Worm (Caenorhabditis elegans): ENCODE data around the gene F54D10.5.

F54D10.5 gene

DNA sequence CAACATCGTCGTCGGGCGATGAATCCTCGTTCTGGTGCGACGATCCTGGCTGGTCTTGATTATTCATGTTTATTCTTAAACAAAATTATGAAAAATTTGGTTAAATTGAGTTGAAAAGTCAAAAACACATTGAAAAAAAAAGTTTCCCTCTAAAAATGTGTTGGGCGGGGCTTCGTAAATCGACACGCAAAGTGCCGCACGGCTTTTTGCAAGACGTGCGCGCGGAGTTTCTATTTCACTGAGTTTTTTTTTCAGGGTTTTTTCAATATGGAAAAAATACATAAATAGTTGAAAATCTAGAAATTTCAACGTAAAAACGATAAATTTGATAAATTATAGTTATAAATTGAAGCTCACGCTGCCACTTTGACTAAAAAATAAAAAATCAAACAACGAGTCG, at the start of gene F54D10.5:
Gene F54D10.5, minus strand, starts transcription at position 74 of the 400 bp plus-strand sequence.
- TF ChIP-seq nfya-1 (tag; optimal IDR thresholded peaks at IDR 0.05) (peak; percentile 70), unc-42 (tag; optimal IDR thresholded peaks at IDR 0.05) (peak; percentile 6), ceh-18 (tag; optimal IDR thresholded peaks at IDR 0.05) (peak; percentile 32), elt-2 (tag; optimal IDR thresholded peaks at IDR 0.05) (peak; percentile 78), unc-86 (tag; optimal IDR thresholded peaks at IDR 0.05) (peak; percentile 45), tbx-2 (tag; optimal IDR thresholded peaks at IDR 0.05) (peak; percentile 74), K09A11.1 (tag; optimal IDR thresholded peaks at IDR 0.05; ENCODE audit: insufficient read depth) (peak; percentile 32), ttx-3 (tag; optimal IDR thresholded peaks at IDR 0.05) (peak; percentile 36), K02D7.2 (tag; optimal IDR thresholded peaks at IDR 0.05) (peak; percentile 45), rnt-1 (tag; optimal IDR thresholded peaks at IDR 0.05) (no peak), sox-2 (GFP tag; IDR thresholded peaks at IDR 0.05) (no peak), pax-1 (tag; optimal IDR thresholded peaks at IDR 0.05) (peak; percentile 30), dve-1 (tag; optimal IDR thresholded peaks at IDR 0.05) (no peak), ceh-31 (tag; optimal IDR thresholded peaks at IDR 0.05) (peak; percentile 53), sox-4 (tag; optimal IDR thresholded peaks at IDR 0.05) (peak; percentile 4), ama-1 (optimal IDR thresholded peaks at IDR 0.05) (no peak), fax-1 (tag; optimal IDR thresholded peaks at IDR 0.05) (no peak), elt-4 (tag; optimal IDR thresholded peaks at IDR 0.05) (no peak)

ce11 chrII:3852654-3853053, 44.7 kb upstream of the F54D10.5 start, which contains the start of gene nhr-257:
nhr-257 (plus strand) TSS chrII:3852954.
- no peak for TF ChIP-seq sox-2 (GFP tag; IDR thresholded peaks at IDR 0.05)
- TF ChIP-seq K02D7.2 (tag; optimal IDR thresholded peaks at IDR 0.05) = no peak
- no peak for TF ChIP-seq ceh-2 (tag; optimal IDR thresholded peaks at IDR 0.05)
- no peak for TF ChIP-seq ceh-24 (tag; optimal IDR thresholded peaks at IDR 0.05)
- TF ChIP-seq tbx-7 (tag; optimal IDR thresholded peaks at IDR 0.05) = no peak
- TF ChIP-seq ahr-1 (tag; optimal IDR thresholded peaks at IDR 0.05) = no peak
- TF ChIP-seq ceh-19 (GFP tag; optimal IDR thresholded peaks at IDR 0.05) = no peak
- TF ChIP-seq fkh-6 (tag; optimal IDR thresholded peaks at IDR 0.05) = no peak
- TF ChIP-seq ceh-18 (tag; optimal IDR thresholded peaks at IDR 0.05) = no peak
- TF ChIP-seq lin-11 (tag; optimal IDR thresholded peaks at IDR 0.05) = no peak
- TF ChIP-seq unc-42 (tag; optimal IDR thresholded peaks at IDR 0.05) = no peak
- TF ChIP-seq syd-9 (tag; optimal IDR thresholded peaks at IDR 0.05) = no peak

DNA sequence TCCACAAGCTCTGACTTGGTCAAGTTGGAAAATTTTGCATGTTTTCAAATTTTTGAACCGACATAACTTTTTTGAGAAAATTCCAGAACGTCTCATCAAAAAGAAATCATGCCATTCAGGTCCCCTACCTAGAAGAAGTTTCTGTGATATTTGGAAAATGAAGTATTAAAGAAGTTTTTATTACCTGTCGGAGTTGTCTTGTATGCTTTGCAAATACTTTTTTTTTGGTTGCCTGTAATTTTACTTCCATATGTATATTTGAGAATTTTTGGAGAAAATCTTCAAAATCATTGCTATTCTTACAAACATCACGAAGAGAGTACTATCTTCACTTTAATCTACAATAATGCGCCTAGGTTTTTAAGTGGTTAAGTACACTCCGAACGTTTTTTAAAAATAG, 42.7 kb upstream of the F54D10.5 start, which contains the start of gene nhr-72:
Gene nhr-72, minus strand, starts transcription at position 101 of the 400 bp plus-strand sequence.
- TF ChIP-seq lin-11 (tag; optimal IDR thresholded peaks at IDR 0.05) = no peak
- TF ChIP-seq T23F11.4 (GFP tag; optimal IDR thresholded peaks at IDR 0.05) = no peak
- no peak for TF ChIP-seq ref-2 (tag; optimal IDR thresholded peaks at IDR 0.05)
- TF ChIP-seq ceh-48 (tag; optimal IDR thresholded peaks at IDR 0.05) = no peak
- no peak for TF ChIP-seq elt-4 (tag; optimal IDR thresholded peaks at IDR 0.05)
- TF ChIP-seq mec-3 (tag; optimal IDR thresholded peaks at IDR 0.05; ENCODE audit: borderline replicate concordance) = no peak
- no peak for TF ChIP-seq nhr-11 (tag; optimal IDR thresholded peaks at IDR 0.05)

ce11 chrII:3846028-3846427, 38.1 kb upstream of the F54D10.5 start, which contains the start of gene C17A2.2:
C17A2.2 (plus strand) TSS chrII:3846328.
- TF ChIP-seq pros-1 (tag; optimal IDR thresholded peaks at IDR 0.05) (no peak), pax-1 (tag; optimal IDR thresholded peaks at IDR 0.05) (no peak), nhr-232 (tag; optimal IDR thresholded peaks at IDR 0.05) (no peak), ahr-1 (tag; optimal IDR thresholded peaks at IDR 0.05) (no peak), Y22D7AL.16 (tag; optimal IDR thresholded peaks at IDR 0.05) (no peak), sox-4 (tag; optimal IDR thresholded peaks at IDR 0.05) (no peak), che-1 (tag; optimal IDR thresholded peaks at IDR 0.05) (no peak), eyg-1 (tag; optimal IDR thresholded peaks at IDR 0.05) (no peak), pqm-1 (tag; optimal IDR thresholded peaks at IDR 0.05) (no peak), fkh-10 (GFP tag; optimal IDR thresholded peaks at IDR 0.05) (no peak), sdc-2 (tag; optimal IDR thresholded peaks at IDR 0.05) (no peak), fax-1 (tag; optimal IDR thresholded peaks at IDR 0.05) (no peak), ceh-22 (tag; optimal IDR thresholded peaks at IDR 0.05) (no peak), sox-2 (GFP tag; IDR thresholded peaks at IDR 0.05) (no peak)

Data from whole organism, late embryonic.